Worm (Caenorhabditis elegans) whole organism, mixed stage, embryonic: ENCODE measurements around the gene alh-11.

Experiments
- ham-2 ChIP-seq: fragments of 200-800 bp; sonication (Bioruptor generic); optimal IDR thresholded peaks from 2 replicates; lab custom pipeline; 2018; ENCODE audit warnings: mild to moderate bottlenecking, missing genetic modification characterization, missing compliant biosample characterization
- mls-2 ChIP-seq: sonication (generic microtip); optimal IDR thresholded peaks from 2 replicates; lab custom pipeline; 2016; ENCODE audit warnings: mild to moderate bottlenecking, missing genetic modification characterization, moderate library complexity, missing compliant biosample characterization

ce11 chrIII:728694-729093, 50.0 kb downstream of the alh-11 start:
- TF ChIP-seq mls-2 (tag; lab: Kevin White, UChicago) (no peak), ham-2 (GFP tag; lab: Kevin White, UChicago) (no peak)
